Fruit fly (Drosophila melanogaster) whole organism, prepupa: ENCODE results near the gene Mst87F.

Experiments used
- CG11294 ChIP-seq: fragments of 200-800 bp; sonication (Bioruptor generic); IDR thresholded peaks from 2 replicates; pipeline ENCODE4 v1.3.6; 2022; ENCODE audit warnings: missing biosample characterization, missing genetic modification characterization
- CG6163 ChIP-seq: fragments of 200-800 bp; sonication (Bioruptor generic); IDR thresholded peaks from 3 replicates; pipeline ENCODE4 v1.3.6; 2022; ENCODE audit warnings: missing biosample characterization, missing genetic modification characterization
- Eip78C ChIP-seq: fragments of 200-800 bp; sonication (Bioruptor generic); peaks from one replicate; lab custom pipeline; 2016; ENCODE audit warnings: missing biosample characterization, missing genetic modification characterization
- Gug ChIP-seq: fragments of 200-800 bp; sonication (Bioruptor generic); IDR thresholded peaks from 2 replicates; pipeline ENCODE4 v1.3.6; 2022; ENCODE audit warnings: missing biosample characterization, missing genetic modification characterization
- Sox102F ChIP-seq: fragments of 200-800 bp; sonication (Bioruptor generic); optimal IDR thresholded peaks from 2 replicates; lab custom pipeline; 2016; ENCODE audit warnings: missing biosample characterization, mild to moderate bottlenecking, missing genetic modification characterization
- fd59A ChIP-seq: fragments of 200-800 bp; sonication (Bioruptor generic); optimal IDR thresholded peaks from 2 replicates; lab custom pipeline; 2017; ENCODE audit warnings: missing biosample characterization, mild to moderate bottlenecking, missing genetic modification characterization, missing genetic modification reagents
- salr ChIP-seq, 2 experiments: fragments of 200-800 bp; sonication (Bioruptor generic); optimal IDR thresholded peaks; 3 replicates each; lab custom pipeline; 2016 to 2018; ENCODE audit warnings: missing biosample characterization in 2 of 2, missing genetic modification characterization in 2 of 2, mild to moderate bottlenecking in 1 of 2
- svp ChIP-seq: fragments of 200-800 bp; sonication (Bioruptor generic); peaks from one replicate; lab custom pipeline; 2016; ENCODE audit warnings: missing biosample characterization, missing genetic modification characterization

DNA sequence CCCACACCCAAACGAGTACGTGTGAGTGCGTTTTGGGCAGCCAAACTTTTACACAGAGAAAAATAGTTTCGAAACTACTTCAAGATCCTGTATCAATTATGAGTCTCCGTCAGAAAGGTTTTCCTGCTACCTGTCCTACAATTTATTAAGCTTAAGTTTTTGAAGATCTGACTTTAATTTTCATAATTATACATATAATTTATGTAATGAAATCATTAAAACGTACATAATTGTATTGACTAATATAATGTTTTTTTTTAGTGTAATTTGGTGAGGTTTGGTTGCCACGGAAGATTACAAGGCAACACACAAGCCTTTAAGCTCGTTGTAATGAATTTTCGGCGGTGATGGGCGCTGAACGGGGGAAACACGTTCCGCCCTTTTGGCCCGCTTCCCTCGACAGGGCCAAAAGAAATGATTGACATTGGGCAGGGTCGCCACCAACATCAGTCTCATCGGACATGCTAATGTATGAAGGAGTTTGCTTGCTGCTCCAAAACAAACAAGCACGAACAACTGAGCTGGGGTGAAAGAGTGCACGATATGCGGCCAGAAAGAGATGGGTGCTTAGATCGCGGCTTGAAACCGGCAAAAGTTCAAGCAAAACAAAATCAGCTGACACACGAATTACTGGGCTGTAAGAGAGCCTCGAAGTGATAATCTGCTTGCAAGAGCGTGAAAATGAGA is 33.7 kb downstream of the Mst87F start:
- TF ChIP-seq svp (GFP tag; lab: Kevin White, UChicago) (peak; percentile 69), Gug (no peak), CG11294 (GFP tag; lab: Robert Waterston, UW) (no peak), fd59A (GFP tag; lab: Kevin White, UChicago) (no peak), salr (GFP tag; optimal IDR thresholded peaks at IDR 0.05; lab: Kevin White, UChicago) (no peak), Sox102F (GFP tag; lab: Kevin White, UChicago) (peak; percentile 84), Eip78C (GFP tag; lab: Kevin White, UChicago) (peak; percentile 81), CG6163 (GFP tag; lab: Robert Waterston, UW) (peak; percentile 19; the same call in 2 of the 3 replicates)
